Worm (Caenorhabditis elegans): ENCODE data around the gene adss-1.

ce11 chrV:4818563-4818962 is 4.7 kb downstream of the adss-1 start, which contains the start of gene ccep-97:
- TF ChIP-seq W03F9.2 (tag; optimal IDR thresholded peaks at IDR 0.05) (no peak), him-1 (tag; optimal IDR thresholded peaks at IDR 0.05) (no peak)
